Worm (Caenorhabditis elegans): ENCODE measurements around the gene W02B12.12.

DNA sequence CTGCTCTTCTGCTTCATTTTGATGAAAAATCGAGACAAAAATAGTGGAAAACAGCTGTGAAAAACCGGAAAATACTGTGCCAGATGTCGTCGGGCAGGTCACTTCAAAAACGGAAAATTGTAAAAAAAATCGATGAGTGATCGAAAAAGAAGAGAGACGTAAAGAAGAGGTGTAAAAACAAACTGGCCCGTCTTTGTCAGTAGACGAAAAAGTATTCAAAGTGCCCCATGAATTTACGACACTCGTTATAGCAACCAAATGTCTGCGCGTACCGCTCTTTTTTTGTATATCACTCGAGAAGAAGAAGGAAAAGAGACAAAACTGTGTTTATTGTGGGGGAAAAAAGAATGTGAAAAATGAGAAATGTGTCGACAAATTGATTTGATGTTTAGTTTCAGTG lies 6.2 kb upstream of the W02B12.12 start, which contains the start of gene twk-5:
- TF ChIP-seq pha-4 (tag; optimal IDR thresholded peaks at IDR 0.05) (no peak), nhr-76 (tag; optimal IDR thresholded peaks at IDR 0.05) (no peak), ztf-11 (tag; optimal IDR thresholded peaks at IDR 0.05) (no peak), elt-3 (tag; optimal IDR thresholded peaks at IDR 0.05) (no peak)

Data from whole organism, mixed stage, embryonic.